Worm (Caenorhabditis elegans) whole organism, L4/young adult: ENCODE data around the gene Y59H11AM.4.

ENCODE experiments used
- W03F9.2 ChIP-seq: fragments of 150-350 bp; optimal IDR thresholded peaks from 2 replicates; lab custom pipeline; 2014; ENCODE audit warnings: missing biosample characterization, missing genetic modification characterization
- him-1 ChIP-seq: sonication (generic microtip); optimal IDR thresholded peaks from 2 replicates; lab custom pipeline; 2016; ENCODE audit warnings: missing genotype, missing genetic modification reagents, missing genetic modification characterization, missing compliant biosample characterization

DNA sequence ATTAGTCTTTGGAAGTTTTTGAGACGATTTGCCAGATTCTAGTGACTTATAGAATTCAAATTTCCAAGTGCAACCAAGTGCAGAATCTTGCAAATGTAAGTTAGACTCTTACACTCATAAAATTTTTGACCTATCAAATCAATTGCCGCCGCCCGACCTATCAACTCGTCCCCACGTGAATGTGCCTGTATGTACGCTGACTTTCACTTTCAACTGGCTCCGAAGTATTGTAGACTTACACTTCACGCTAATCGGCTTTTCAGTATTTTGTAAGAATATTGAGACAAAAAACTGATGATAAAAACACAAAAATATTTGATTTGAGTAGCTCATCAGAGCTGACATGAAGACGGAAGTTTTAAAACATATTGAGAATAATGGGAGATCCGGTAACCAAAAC is 37.4 kb downstream of the Y59H11AM.4 start:
- TF ChIP-seq W03F9.2 (tag; lab: Kevin White, UChicago): no peak
- no peak for TF ChIP-seq him-1 (tag; lab: Kevin White, UChicago)
